Worm (Caenorhabditis elegans) whole organism, L1 larva: ENCODE measurements around the gene F52D2.5.

Experiments used
- C04F5.9 ChIP-seq: sonication (generic microtip); optimal IDR thresholded peaks from 2 replicates; lab custom pipeline; 2016; ENCODE audit warnings: missing genetic modification characterization, missing compliant biosample characterization
- F16B12.6 ChIP-seq: fragments of 150-350 bp; optimal IDR thresholded peaks from 2 replicates; lab custom pipeline; 2014; ENCODE audit warnings: missing biosample characterization, missing genetic modification characterization
- alr-1 ChIP-seq: fragments of 200-800 bp; sonication (Bioruptor generic); optimal IDR thresholded peaks from 2 replicates; lab custom pipeline; 2018; ENCODE audit warnings: borderline replicate concordance, mild to moderate bottlenecking, missing genetic modification characterization, missing compliant biosample characterization
- aly-2 ChIP-seq: fragments of 150-350 bp; optimal IDR thresholded peaks from 2 replicates; lab custom pipeline; 2014; ENCODE audit warnings: missing biosample characterization, missing genetic modification characterization
- ceh-63 ChIP-seq: fragments of 200-800 bp; sonication (Bioruptor generic); optimal IDR thresholded peaks from 2 replicates; lab custom pipeline; 2018; ENCODE audit warnings: mild to moderate bottlenecking, missing genetic modification characterization, missing compliant biosample characterization
- ceh-82 ChIP-seq, 3 experiments: fragments of 150-350 bp in 1 of 3; sonication (generic microtip) in 2 of 3; optimal IDR thresholded peaks; 2 replicates each; lab custom pipeline; 2014 to 2017; ENCODE audit warnings: missing biosample characterization in 3 of 3, missing genetic modification characterization in 3 of 3
- ceh-90 ChIP-seq: sonication (generic microtip); optimal IDR thresholded peaks from 2 replicates; lab custom pipeline; 2016; ENCODE audit warnings: missing genetic modification characterization, missing compliant biosample characterization
- dsc-1 ChIP-seq: sonication (generic microtip); optimal IDR thresholded peaks from 2 replicates; lab custom pipeline; 2016; ENCODE audit warnings: mild to moderate bottlenecking, missing genetic modification characterization, missing compliant biosample characterization
- efl-1 ChIP-seq, 4 experiments: fragments of 150-350 bp; optimal IDR thresholded peaks in 3 of 4; peaks in 1 of 4; 1 replicate in 1 of 4; 2 replicates in 3 of 4; lab custom pipeline; 2014; ENCODE audit warnings: missing biosample characterization in 2 of 4, missing genetic modification characterization in 2 of 4, missing genetic modification reagents in 2 of 4
- ets-5 ChIP-seq: fragments of 200-800 bp; sonication (Bioruptor generic); IDR thresholded peaks from 2 replicates; pipeline ENCODE4 v1.3.6; 2022; ENCODE audit warnings: missing genetic modification characterization, missing compliant biosample characterization
- fkh-10 ChIP-seq: sonication (generic microtip); optimal IDR thresholded peaks from 2 replicates; lab custom pipeline; 2017; ENCODE audit warnings: missing biosample characterization, missing genetic modification reagents, missing genetic modification characterization
- fkh-4 ChIP-seq: sonication (generic microtip); optimal IDR thresholded peaks from 2 replicates; lab custom pipeline; 2016; ENCODE audit warnings: missing compliant biosample characterization, missing genetic modification characterization, borderline replicate concordance
- fkh-8 ChIP-seq: sonication (generic microtip); optimal IDR thresholded peaks from 2 replicates; lab custom pipeline; 2016; ENCODE audit warnings: mild to moderate bottlenecking, missing genetic modification characterization, missing compliant biosample characterization
- grh-1 ChIP-seq: fragments of 200-800 bp; sonication (Bioruptor generic); IDR thresholded peaks from 2 replicates; pipeline ENCODE4 v1.3.6; 2022; ENCODE audit warnings: missing genetic modification reagents, missing genetic modification characterization, missing compliant biosample characterization
- hlh-17 ChIP-seq: fragments of 200-800 bp; sonication (Bioruptor generic); optimal IDR thresholded peaks from 2 replicates; lab custom pipeline; 2018; ENCODE audit warnings: missing genetic modification characterization, mild to moderate bottlenecking, missing compliant biosample characterization, moderate library complexity, borderline replicate concordance
- hlh-4 ChIP-seq: sonication (generic microtip); optimal IDR thresholded peaks from 2 replicates; lab custom pipeline; 2016; ENCODE audit warnings: mild to moderate bottlenecking, missing genetic modification characterization, missing compliant biosample characterization
- hpl-2 ChIP-seq: fragments of 150-350 bp; optimal IDR thresholded peaks from 2 replicates; lab custom pipeline; 2014; ENCODE audit warnings: missing biosample characterization, missing genetic modification reagents, missing genetic modification characterization
- jun-1 ChIP-seq: fragments of 150-350 bp; optimal IDR thresholded peaks from 2 replicates; lab custom pipeline; 2014; ENCODE audit warnings: missing biosample characterization, missing genetic modification reagents, missing genetic modification characterization
- lin-13 ChIP-seq: fragments of 150-350 bp; optimal IDR thresholded peaks from 2 replicates; lab custom pipeline; 2014; ENCODE audit warnings: missing biosample characterization, missing genetic modification reagents, missing genetic modification characterization
- lin-35 ChIP-seq, 2 experiments: fragments of 150-350 bp; optimal IDR thresholded peaks; 2 replicates each; lab custom pipeline; 2014; ENCODE audit warnings: missing biosample characterization in 2 of 2, missing genetic modification characterization in 2 of 2, missing genetic modification reagents in 2 of 2
- lin-39 ChIP-seq: fragments of 150-350 bp; optimal IDR thresholded peaks from 2 replicates; lab custom pipeline; 2014; ENCODE audit warnings: missing biosample characterization, missing genetic modification reagents, missing genetic modification characterization
- mef-2 ChIP-seq: fragments of 150-350 bp; optimal IDR thresholded peaks from 2 replicates; lab custom pipeline; 2014; ENCODE audit warnings: missing biosample characterization, missing genetic modification characterization
- mep-1 ChIP-seq: fragments of 150-350 bp; optimal IDR thresholded peaks from 2 replicates; lab custom pipeline; 2014; ENCODE audit warnings: missing biosample characterization, missing genetic modification characterization
- nhr-237 ChIP-seq: fragments of 150-350 bp; optimal IDR thresholded peaks from 2 replicates; lab custom pipeline; 2014; ENCODE audit warnings: missing biosample characterization, missing genetic modification characterization
- nhr-28 ChIP-seq: fragments of 150-350 bp; optimal IDR thresholded peaks from 2 replicates; lab custom pipeline; 2014; ENCODE audit warnings: missing biosample characterization, missing genetic modification characterization
- nhr-71 ChIP-seq: sonication (generic microtip); optimal IDR thresholded peaks from 2 replicates; lab custom pipeline; 2016; ENCODE audit warnings: mild to moderate bottlenecking, missing genetic modification characterization, moderate library complexity, missing compliant biosample characterization
- nhr-76 ChIP-seq: sonication (generic microtip); optimal IDR thresholded peaks from 2 replicates; lab custom pipeline; 2017; ENCODE audit warnings: missing biosample characterization, missing genetic modification characterization
- nhr-77 ChIP-seq: fragments of 150-350 bp; optimal IDR thresholded peaks from 2 replicates; lab custom pipeline; 2014; ENCODE audit warnings: missing biosample characterization, missing genetic modification characterization
- nhr-85 ChIP-seq: sonication (generic microtip); peaks from one replicate; lab custom pipeline; 2016; ENCODE audit warnings: missing genetic modification characterization, inconsistent platforms, missing compliant biosample characterization
- nhr-90 ChIP-seq: sonication (generic microtip); optimal IDR thresholded peaks from 2 replicates; lab custom pipeline; 2016; ENCODE audit warnings: mild to moderate bottlenecking, missing genetic modification characterization, missing compliant biosample characterization; ENCODE audit not compliant: poor library complexity
- pag-3 ChIP-seq: sonication (generic microtip); optimal IDR thresholded peaks from 2 replicates; lab custom pipeline; 2017; ENCODE audit warnings: missing genetic modification characterization, mild to moderate bottlenecking, missing compliant biosample characterization, antibody characterized with exemption, borderline replicate concordance; ENCODE audit not compliant: insufficient read depth
- pax-3 ChIP-seq: fragments of 200-800 bp; sonication (Bioruptor generic); optimal IDR thresholded peaks from 2 replicates; lab custom pipeline; 2018; ENCODE audit warnings: mild to moderate bottlenecking, missing genetic modification characterization, moderate library complexity, missing compliant biosample characterization
- rnt-1 ChIP-seq: sonication (generic microtip); optimal IDR thresholded peaks from 2 replicates; lab custom pipeline; 2016; ENCODE audit warnings: mild to moderate bottlenecking, missing genetic modification characterization, moderate library complexity, missing compliant biosample characterization
- skn-1 ChIP-seq: fragments of 150-350 bp; optimal IDR thresholded peaks from 2 replicates; lab custom pipeline; 2014; ENCODE audit warnings: missing biosample characterization, missing genetic modification characterization
- snu-23 ChIP-seq: sonication (generic microtip); optimal IDR thresholded peaks from 2 replicates; lab custom pipeline; 2016; ENCODE audit warnings: missing genetic modification characterization, missing compliant biosample characterization
- sox-4 ChIP-seq: sonication (generic microtip); optimal IDR thresholded peaks from 2 replicates; lab custom pipeline; 2016; ENCODE audit warnings: missing genetic modification characterization, missing compliant biosample characterization
- sptf-1 ChIP-seq: fragments of 150-350 bp; optimal IDR thresholded peaks from 2 replicates; lab custom pipeline; 2014; ENCODE audit warnings: missing biosample characterization, missing genetic modification characterization
- tbx-2 ChIP-seq: sonication (generic microtip); optimal IDR thresholded peaks from 2 replicates; lab custom pipeline; 2016; ENCODE audit warnings: missing genetic modification characterization, missing compliant biosample characterization
- unc-62 ChIP-seq: fragments of 150-350 bp; optimal IDR thresholded peaks from 2 replicates; lab custom pipeline; 2014; ENCODE audit warnings: missing biosample characterization, missing genetic modification reagents, missing genetic modification characterization
- unc-98 ChIP-seq: fragments of 200-800 bp; sonication (Bioruptor generic); IDR thresholded peaks from 2 replicates; pipeline ENCODE4 v1.3.6; 2022; ENCODE audit warnings: missing genetic modification characterization, missing compliant biosample characterization
- vab-15 ChIP-seq: sonication (generic microtip); optimal IDR thresholded peaks from 2 replicates; lab custom pipeline; 2017; ENCODE audit warnings: missing genotype, mild to moderate bottlenecking, missing genetic modification characterization, missing compliant biosample characterization

The F52D2.5 gene

ce11 chrX:2012491-2013201 is 38.0 kb upstream of the F52D2.5 start, which contains the start of gene Y102A11A.9:
Gene Y102A11A.9, plus strand, starts transcription at chrX:2013151.
- TF ChIP-seq ceh-82 (tag; optimal IDR thresholded peaks at IDR 0.05; lab: Kevin White, UChicago) (no peak), efl-1 (optimal IDR thresholded peaks at IDR 0.05; lab: Kevin White, UChicago) (no peak), efl-1 (GFP tag; optimal IDR thresholded peaks at IDR 0.05 in 1 of 2; lab: Kevin White, UChicago) (peak in 1 of 2 experiments; percentile 90), fkh-8 (tag; lab: Kevin White, UChicago) (peak; percentile 63), skn-1 (tag; lab: Kevin White, UChicago) (peak; percentile 25)
- TF ChIP-seq, all 84 proteins: peak for 3

- TF ChIP-seq sptf-1, result no peak
- no peak for TF ChIP-seq pag-3
These were observed 25.9 kb upstream of the F52D2.5 start for ce11 chrX:2000517-2000916.

- TF ChIP-seq C04F5.9 (tag; lab: Kevin White, UChicago), result no peak
- no peak for TF ChIP-seq nhr-90 (tag; lab: Kevin White, UChicago)
- TF ChIP-seq hlh-17 (GFP tag; lab: Kevin White, UChicago), result no peak
- no peak for TF ChIP-seq jun-1 (tag; lab: Kevin White, UChicago)
These were observed 24.2 kb upstream of the F52D2.5 start for ce11 chrX:1998825-1999224.

ce11 chrX:1997934-1998333 is 23.3 kb upstream of the F52D2.5 start, which contains the start of gene Y40A1A.3:
Gene Y40A1A.3, minus strand, starts transcription at chrX:1998034.
- no peak for TF ChIP-seq ceh-90 (tag; lab: Kevin White, UChicago)

ce11 chrX:1990434-1990833 is 15.8 kb upstream of the F52D2.5 start, which contains the start of gene Y40A1A.2:
Gene Y40A1A.2, plus strand, starts transcription at chrX:1990734.
- TF ChIP-seq ceh-90 (tag; lab: Kevin White, UChicago) (no peak), sptf-1 (no peak), F16B12.6 (tag; lab: Kevin White, UChicago) (no peak), unc-62 (no peak), ceh-63 (GFP tag; lab: Kevin White, UChicago) (no peak), mep-1 (tag; lab: Kevin White, UChicago) (no peak), pag-3 (no peak), alr-1 (tag; lab: Kevin White, UChicago) (no peak), nhr-237 (no peak), tbx-2 (tag; lab: Kevin White, UChicago) (no peak)

ce11 chrX:1989576-1989975 is 15.0 kb upstream of the F52D2.5 start, which contains the start of gene meg-3:
Gene meg-3, minus strand, starts transcription at chrX:1989607.
- TF ChIP-seq lin-39 (tag; lab: Kevin White, UChicago) (no peak), hpl-2 (GFP tag; lab: Kevin White, UChicago) (no peak), snu-23 (GFP tag; lab: Kevin White, UChicago) (no peak), sox-4 (tag; lab: Kevin White, UChicago) (no peak), dsc-1 (no peak), aly-2 (tag; lab: Kevin White, UChicago) (no peak), pax-3 (tag; lab: Kevin White, UChicago) (no peak), ets-5 (no peak), fkh-4 (tag; lab: Kevin White, UChicago) (no peak), grh-1 (GFP tag; lab: Robert Waterston, UW) (0 out of 2 replicates have a peak, but pooled peaks have one; percentile 19), nhr-85 (tag; lab: Kevin White, UChicago) (peak; percentile 63), nhr-71 (tag; lab: Kevin White, UChicago) (no peak), lin-35 (GFP tag; optimal IDR thresholded peaks at IDR 0.05; lab: Kevin White, UChicago) (peak in 1 of 2 experiments; percentile 9), unc-98 (GFP tag; lab: Robert Waterston, UW) (no peak), hlh-4 (no peak), fkh-10 (no peak), efl-1 (optimal IDR thresholded peaks at IDR 0.05; lab: Kevin White, UChicago) (peak; percentile 36 to 64), efl-1 (GFP tag; optimal IDR thresholded peaks at IDR 0.05 in 1 of 2; lab: Kevin White, UChicago) (peak in 1 of 2 experiments; percentile 44), lin-13 (no peak), nhr-77 (tag; lab: Kevin White, UChicago) (no peak), nhr-76 (no peak), vab-15 (tag; lab: Kevin White, UChicago) (no peak), nhr-237 (no peak), mef-2 (tag; lab: Kevin White, UChicago) (no peak), jun-1 (tag; lab: Kevin White, UChicago) (no peak), nhr-28 (tag; lab: Kevin White, UChicago) (no peak), rnt-1 (peak; percentile 34)
